Worm (Caenorhabditis elegans) whole organism, L4/young adult: ENCODE data around the gene nspe-6.

ENCODE experiments used
- W03F9.2 ChIP-seq: fragments of 150-350 bp; optimal IDR thresholded peaks from 2 replicates; lab custom pipeline; 2014; ENCODE audit warnings: missing biosample characterization, missing genetic modification characterization
- dao-5 ChIP-seq: sonication (generic microtip); optimal IDR thresholded peaks from 2 replicates; lab custom pipeline; 2016; ENCODE audit warnings: missing genotype, missing genetic modification characterization, moderate library complexity, missing compliant biosample characterization
- him-1 ChIP-seq: sonication (generic microtip); optimal IDR thresholded peaks from 2 replicates; lab custom pipeline; 2016; ENCODE audit warnings: missing genotype, missing genetic modification reagents, missing genetic modification characterization, missing compliant biosample characterization

DNA sequence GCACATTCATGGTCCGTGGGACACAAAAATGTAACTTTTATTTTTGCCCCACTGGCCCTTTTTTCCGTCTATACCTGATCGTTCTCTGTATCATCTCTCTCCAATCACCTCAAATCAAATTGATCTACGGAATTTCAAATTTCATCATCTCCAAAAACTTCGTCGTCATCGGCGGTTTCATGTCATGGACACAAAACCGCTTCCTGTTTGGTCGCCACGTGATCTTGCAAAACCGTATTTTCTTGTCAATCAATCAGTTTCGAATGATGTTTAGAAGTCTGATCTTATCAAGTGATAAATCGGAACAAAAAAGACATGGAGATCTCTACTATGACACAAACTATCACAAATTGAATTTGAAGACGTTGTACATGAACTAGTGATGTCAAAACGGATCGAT lies 9.7 kb upstream of the nspe-6 start:
- TF ChIP-seq W03F9.2 (tag; lab: Kevin White, UChicago) (no peak), dao-5 (no peak), him-1 (tag; lab: Kevin White, UChicago) (no peak)
